Fruit fly (Drosophila melanogaster) whole organism, embryonic: Measurements from ENCODE around the gene CG4576.

Source experiments
- Bgb ChIP-seq: fragments of 200-800 bp; sonication (Bioruptor generic); IDR thresholded peaks from 2 replicates; pipeline ENCODE4 v1.3.6; 2022; ENCODE audit warnings: missing biosample characterization, missing genetic modification characterization; ENCODE audit not compliant: partially characterized antibody
- CG12071 ChIP-seq: fragments of 200-800 bp; sonication (Bioruptor generic); optimal IDR thresholded peaks from 3 replicates; lab custom pipeline; 2018; ENCODE audit warnings: missing biosample characterization, mild to moderate bottlenecking, missing genetic modification characterization
- CG12299 ChIP-seq: fragments of 200-800 bp; sonication (Bioruptor generic); optimal IDR thresholded peaks from 2 replicates; lab custom pipeline; 2018; ENCODE audit warnings: missing biosample characterization, mild to moderate bottlenecking, missing genetic modification characterization
- CG13287 ChIP-seq: fragments of 200-800 bp; sonication (Bioruptor generic); IDR thresholded peaks from 2 replicates; pipeline ENCODE4 v1.3.6; 2022; ENCODE audit warnings: missing biosample characterization, missing genetic modification characterization; ENCODE audit not compliant: partially characterized antibody
- CG17829 ChIP-seq: fragments of 200-800 bp; optimal IDR thresholded peaks from 2 replicates; lab custom pipeline; 2019; ENCODE audit warnings: missing biosample characterization, mild to moderate bottlenecking, missing genetic modification characterization, moderate library complexity
- CG31388 ChIP-seq: fragments of 200-800 bp; sonication (Bioruptor generic); optimal IDR thresholded peaks from 2 replicates; lab custom pipeline; 2016; ENCODE audit warnings: missing biosample characterization, missing genetic modification characterization
- CG31441 ChIP-seq: fragments of 200-800 bp; sonication (Bioruptor generic); IDR thresholded peaks from 2 replicates; pipeline ENCODE4 v1.3.6; 2022; ENCODE audit warnings: missing biosample characterization, missing genetic modification characterization
- CG3407 ChIP-seq: fragments of 200-800 bp; sonication (Bioruptor generic); optimal IDR thresholded peaks from 2 replicates; lab custom pipeline; 2018; ENCODE audit warnings: missing biosample characterization, mild to moderate bottlenecking, missing genetic modification characterization
- CG34224 ChIP-seq: fragments of 200-800 bp; sonication (Bioruptor generic); IDR thresholded peaks from 3 replicates; pipeline ENCODE4 v1.3.6; 2022; ENCODE audit warnings: missing biosample characterization, missing genetic modification characterization; ENCODE audit not compliant: partially characterized antibody
- CG4328 ChIP-seq: fragments of 200-800 bp; sonication (Bioruptor generic); optimal IDR thresholded peaks from 3 replicates; lab custom pipeline; 2017; ENCODE audit warnings: missing biosample characterization, missing genetic modification reagents, missing genetic modification characterization
- CG6175 ChIP-seq: fragments of 200-800 bp; sonication (Bioruptor generic); IDR thresholded peaks from 3 replicates; pipeline ENCODE4 v1.3.6; 2022; ENCODE audit warnings: missing biosample characterization, missing genetic modification characterization
- CG6791 ChIP-seq: fragments of 200-800 bp; sonication (Bioruptor generic); IDR thresholded peaks from 3 replicates; pipeline ENCODE4 v1.3.6; 2022; ENCODE audit warnings: missing biosample characterization, missing genetic modification characterization; ENCODE audit not compliant: partially characterized antibody
- CG7357 ChIP-seq: fragments of 200-800 bp; sonication (Bioruptor generic); IDR thresholded peaks from 3 replicates; pipeline ENCODE4 v1.3.6; 2022; ENCODE audit warnings: missing biosample characterization, missing genetic modification characterization
- CG8388 ChIP-seq: fragments of 200-800 bp; sonication (Bioruptor generic); optimal IDR thresholded peaks from 2 replicates; lab custom pipeline; 2019; ENCODE audit warnings: missing biosample characterization, mild to moderate bottlenecking, missing genetic modification characterization, moderate library complexity
- CG9876 ChIP-seq: fragments of 200-800 bp; sonication (Bioruptor generic); optimal IDR thresholded peaks from 2 replicates; lab custom pipeline; 2016; ENCODE audit warnings: missing biosample characterization, missing genetic modification characterization
- Dref ChIP-seq: fragments of 200-800 bp; sonication (Bioruptor generic); IDR thresholded peaks from 2 replicates; pipeline ENCODE4 v1.3.6; 2022; ENCODE audit warnings: missing biosample characterization, missing genetic modification characterization
- Eip74EF ChIP-seq, 2 experiments: fragments of 200-800 bp in 1 of 2; fragments of >200 bp in 1 of 2; sonication (Bioruptor generic) in 1 of 2; optimal IDR thresholded peaks; 2 replicates each; lab custom pipeline; 2017 to 2019; ENCODE audit warnings: missing biosample characterization in 2 of 2, missing genetic modification characterization in 2 of 2, mild to moderate bottlenecking in 1 of 2, moderate library complexity in 1 of 2
- Gug ChIP-seq: fragments of 200-800 bp; sonication (Bioruptor generic); IDR thresholded peaks from 4 replicates; pipeline ENCODE4 v1.3.6; 2022; ENCODE audit warnings: missing biosample characterization, missing genetic modification characterization
- HHEX ChIP-seq: fragments of 200-800 bp; sonication (Bioruptor generic); optimal IDR thresholded peaks from 3 replicates; lab custom pipeline; 2017; ENCODE audit warnings: missing biosample characterization, mild to moderate bottlenecking, missing genetic modification characterization, missing genetic modification reagents
- HLH54F ChIP-seq: fragments of 200-800 bp; sonication (Bioruptor generic); optimal IDR thresholded peaks from 3 replicates; lab custom pipeline; 2016; ENCODE audit warnings: missing biosample characterization, missing genetic modification characterization
- HLHmδ ChIP-seq: fragments of 200-800 bp; sonication (Bioruptor generic); optimal IDR thresholded peaks from 2 replicates; lab custom pipeline; 2018; ENCODE audit warnings: missing biosample characterization, mild to moderate bottlenecking, missing genetic modification characterization, moderate library complexity
- MTF-1 ChIP-seq: fragments of 200-800 bp; sonication (Bioruptor generic); optimal IDR thresholded peaks from 2 replicates; lab custom pipeline; 2018; ENCODE audit warnings: missing biosample characterization, mild to moderate bottlenecking, missing genetic modification characterization, borderline replicate concordance
- Ravus ChIP-seq: fragments of 200-800 bp; sonication (Bioruptor generic); IDR thresholded peaks from 2 replicates; pipeline ENCODE4 v1.3.6; 2022; ENCODE audit warnings: missing biosample characterization, missing genetic modification characterization
- Side ChIP-seq: fragments of 200-800 bp; sonication (Bioruptor generic); optimal IDR thresholded peaks from 2 replicates; lab custom pipeline; 2016; ENCODE audit warnings: missing biosample characterization, missing genetic modification characterization
- Stat92E ChIP-seq, 3 experiments: fragments of >200 bp in 2 of 3; fragments of 200-800 bp in 1 of 3; sonication (Bioruptor generic) in 1 of 3; optimal IDR thresholded peaks; 2 replicates each; lab custom pipeline; 2017 to 2019; ENCODE audit warnings: missing biosample characterization in 3 of 3, missing genetic modification characterization in 3 of 3, mild to moderate bottlenecking in 1 of 3, moderate library complexity in 1 of 3
- Usf ChIP-seq: fragments of 200-800 bp; sonication (Bioruptor generic); optimal IDR thresholded peaks from 2 replicates; lab custom pipeline; 2017; ENCODE audit warnings: missing genotype, missing biosample characterization, missing genetic modification characterization
- ase ChIP-seq: fragments of 200-800 bp; sonication (Bioruptor generic); IDR thresholded peaks from 3 replicates; pipeline ENCODE4 v1.3.6; 2022; ENCODE audit warnings: missing biosample characterization, missing genetic modification characterization
- az2 ChIP-seq: fragments of 200-800 bp; sonication (Bioruptor generic); optimal IDR thresholded peaks from 3 replicates; lab custom pipeline; 2016; ENCODE audit warnings: missing biosample characterization, missing genetic modification characterization
- bigmax ChIP-seq: fragments of 200-800 bp; sonication (Bioruptor generic); optimal IDR thresholded peaks from 2 replicates; lab custom pipeline; 2018; ENCODE audit warnings: missing biosample characterization, mild to moderate bottlenecking, missing genetic modification characterization
- bowl ChIP-seq: fragments of 200-800 bp; sonication (Bioruptor generic); IDR thresholded peaks from 2 replicates; pipeline ENCODE4 v1.3.6; 2022; ENCODE audit warnings: missing biosample characterization, missing genetic modification characterization
- btn ChIP-seq: fragments of 200-800 bp; sonication (Bioruptor generic); optimal IDR thresholded peaks from 2 replicates; lab custom pipeline; 2016; ENCODE audit warnings: missing biosample characterization, missing genetic modification characterization
- caup ChIP-seq: fragments of 200-800 bp; sonication (Bioruptor generic); optimal IDR thresholded peaks from 3 replicates; lab custom pipeline; 2017; ENCODE audit warnings: missing biosample characterization, mild to moderate bottlenecking, missing genetic modification characterization, moderate library complexity; ENCODE audit not compliant: severe bottlenecking
- dmrt11E ChIP-seq: fragments of 200-800 bp; sonication (Bioruptor generic); optimal IDR thresholded peaks from 3 replicates; lab custom pipeline; 2018; ENCODE audit warnings: missing biosample characterization, mild to moderate bottlenecking, missing genetic modification characterization, moderate library complexity
- grn ChIP-seq: fragments of 200-800 bp; sonication (Bioruptor generic); optimal IDR thresholded peaks from 3 replicates; lab custom pipeline; 2017; ENCODE audit warnings: missing biosample characterization, missing genetic modification characterization
- sd ChIP-seq: fragments of 200-800 bp; sonication (Bioruptor generic); optimal IDR thresholded peaks from 3 replicates; lab custom pipeline; 2018; ENCODE audit warnings: missing biosample characterization, mild to moderate bottlenecking, missing genetic modification characterization, moderate library complexity
- tll ChIP-seq, 2 experiments: fragments of 200-800 bp in 1 of 2; fragments of >200 bp in 1 of 2; sonication (Bioruptor generic) in 1 of 2; optimal IDR thresholded peaks; 2 replicates each; lab custom pipeline; 2017 to 2019; ENCODE audit warnings: missing biosample characterization in 2 of 2, missing genetic modification characterization in 2 of 2, mild to moderate bottlenecking in 1 of 2, moderate library complexity in 1 of 2
- trh ChIP-seq: fragments of 200-800 bp; sonication (Bioruptor generic); optimal IDR thresholded peaks from 2 replicates; lab custom pipeline; 2016; ENCODE audit warnings: missing biosample characterization, missing genetic modification characterization
- usp ChIP-seq: fragments of >200 bp; optimal IDR thresholded peaks from 2 replicates; lab custom pipeline; 2017; ENCODE audit warnings: missing biosample characterization, missing genetic modification characterization

Gene CG4576

dm6 chr3R:15836864-15837824 lies 11.6 kb downstream of the CG4576 start, which contains the start of the genes ND-23 and spn-E (continued):
- TF ChIP-seq Bgb (GFP tag; lab: Robert Waterston, UW) (peak; percentile 70), CG17829 (peak; percentile 85), CG31441 (GFP tag; lab: Robert Waterston, UW) (no peak; the same call in none of the 2 replicates), CG12071 (GFP tag; lab: Kevin White, UChicago) (no peak), CG13287 (GFP tag; lab: Robert Waterston, UW) (peak; percentile 87), trh (GFP tag; lab: Kevin White, UChicago) (peak; percentile 31), Gug (GFP tag; lab: Robert Waterston, UW) (no peak), HLH54F (no peak), grn (GFP tag; lab: Kevin White, UChicago) (no peak), bigmax (GFP tag; lab: Kevin White, UChicago) (peak; percentile 96), Ravus (GFP tag; lab: Robert Waterston, UW) (no peak), CG6791 (GFP tag; lab: Robert Waterston, UW) (0 out of 3 replicates have a peak, but pooled peaks have one; percentile 52), Side (no peak), caup (no peak), CG6175 (GFP tag; lab: Robert Waterston, UW) (no peak), CG9876 (GFP tag; lab: Kevin White, UChicago) (no peak), CG12299 (tag; lab: Kevin White, UChicago) (no peak), az2 (GFP tag; lab: Kevin White, UChicago) (peak; percentile 29), bowl (GFP tag; lab: Robert Waterston, UW) (no peak), HLHmδ (GFP tag; lab: Kevin White, UChicago) (no peak), CG34224 (peak; percentile 57; the same call in 1 of the 3 replicates), CG4328 (no peak), MTF-1 (GFP tag; lab: Kevin White, UChicago) (no peak), usp (GFP tag; lab: Kevin White, UChicago) (no peak), HHEX (GFP tag; lab: Kevin White, UChicago) (no peak), Stat92E (GFP tag; optimal IDR thresholded peaks at IDR 0.05; lab: Kevin White, UChicago) (no peak), CG7357 (GFP tag; lab: Robert Waterston, UW) (no peak), Dref (GFP tag; lab: Robert Waterston, UW) (peak; percentile 68), Eip74EF (GFP tag; optimal IDR thresholded peaks at IDR 0.05; lab: Kevin White, UChicago) (no peak), CG3407 (GFP tag; lab: Kevin White, UChicago) (no peak), btn (GFP tag; lab: Kevin White, UChicago) (no peak), CG31388 (GFP tag; lab: Kevin White, UChicago) (no peak), tll (GFP tag; optimal IDR thresholded peaks at IDR 0.05; lab: Kevin White, UChicago) (peak in 1 of 2 experiments; percentile 55), Usf (no peak), sd (tag; lab: Kevin White, UChicago) (no peak), dmrt11E (tag; lab: Kevin White, UChicago) (peak; percentile 66), CG8388 (GFP tag; lab: Kevin White, UChicago) (peak; percentile 45), ase (GFP tag; lab: Robert Waterston, UW) (no peak)
- TF ChIP-seq, all 482 proteins: peak for 161
